Worm (Caenorhabditis elegans): ENCODE data around the gene mdt-30.

DNA sequence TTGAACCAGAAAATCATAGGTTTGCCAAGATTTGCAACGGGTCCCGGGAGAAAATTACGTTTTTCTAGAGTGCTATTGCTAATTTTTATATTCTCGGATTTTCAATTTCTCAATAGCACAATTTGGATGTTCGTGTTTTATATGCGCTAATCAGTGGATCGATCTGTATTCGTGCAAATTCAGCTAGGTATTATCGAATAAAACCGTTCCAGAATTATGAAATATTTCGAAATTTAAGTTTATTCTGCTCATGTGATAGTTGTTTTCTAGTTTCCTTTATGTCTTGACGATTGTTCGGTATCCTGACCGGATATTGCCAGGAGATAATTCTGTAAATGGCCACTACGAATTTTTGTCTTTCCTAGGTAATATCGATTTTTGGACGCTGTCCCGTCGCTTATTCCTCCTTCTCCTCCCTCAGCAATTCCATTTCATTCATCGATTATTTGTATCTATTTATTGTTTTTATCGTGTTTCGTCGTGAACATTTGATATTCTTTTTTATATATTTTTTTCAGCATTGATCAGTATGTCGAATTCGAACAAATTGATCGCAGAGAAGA, 17.5 kb downstream of the mdt-30 start, which contains the start of gene cit-1.2:
- TF ChIP-seq lsy-2 (tag; optimal IDR thresholded peaks at IDR 0.05) (no peak), mep-1 (tag; optimal IDR thresholded peaks at IDR 0.05) (no peak), nhr-28 (tag; optimal IDR thresholded peaks at IDR 0.05) (no peak), unc-120 (tag; optimal IDR thresholded peaks at IDR 0.05; ENCODE audit: poor library complexity, severe bottlenecking) (no peak)

Measured in whole organism, mixed stage, embryonic.